Fruit fly (Drosophila melanogaster): Measurements from ENCODE around the gene CG5435.

DNA sequence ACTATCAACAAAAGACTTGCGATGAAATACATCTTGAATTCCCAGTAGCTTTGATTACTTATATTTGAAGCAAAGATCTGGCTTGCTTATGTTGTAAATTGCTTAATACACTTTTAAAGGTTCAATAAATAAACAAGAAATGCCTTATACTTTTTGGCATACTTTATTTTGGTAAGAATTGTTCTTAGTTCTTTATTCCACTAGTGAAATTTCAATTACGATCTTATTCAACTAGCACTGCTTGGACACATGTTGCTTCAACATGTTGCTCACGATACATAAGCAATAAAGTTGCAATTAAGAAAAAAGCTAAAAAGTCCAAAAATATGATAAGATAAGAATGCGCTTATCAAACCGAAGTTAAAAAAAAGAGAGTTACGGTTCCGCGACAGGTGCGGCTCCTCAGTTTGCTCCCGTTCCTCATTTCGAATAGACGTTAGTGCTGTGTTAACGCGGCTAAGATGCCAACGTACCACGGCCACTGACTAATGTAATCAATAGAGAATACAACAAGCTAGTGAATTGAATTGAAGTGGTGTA is 17.5 kb upstream of the CG5435 start, which contains the start of the genes CG5421 and Oatp33Eb:
- TF ChIP-seq D1 (tag; optimal IDR thresholded peaks at IDR 0.05) (no peak), EcR (GFP tag; optimal IDR thresholded peaks at IDR 0.05) (no peak), Snoo (tag; optimal IDR thresholded peaks at IDR 0.05) (no peak)
